Worm (Caenorhabditis elegans): ENCODE data around the gene gss-1.

ce11 chrII:9379796-9380195 is 36.4 kb downstream of the gss-1 start, which contains the start of gene srh-48:
- TF ChIP-seq ama-1 (optimal IDR thresholded peaks at IDR 0.05) (no peak), F13C5.2 (tag; optimal IDR thresholded peaks at IDR 0.05) (no peak), ets-7 (tag; optimal IDR thresholded peaks at IDR 0.05) (no peak), tbx-37 (GFP tag; conservative IDR thresholded peaks at IDR 0.05) (no peak), ceh-13 (GFP tag; optimal IDR thresholded peaks at IDR 0.05) (no peak), hmbx-1 (tag; optimal IDR thresholded peaks at IDR 0.05) (no peak), flt-1 (GFP tag; IDR thresholded peaks at IDR 0.05) (no peak)

Data from whole organism, early embryonic.